Fruit fly (Drosophila melanogaster): Measurements from ENCODE around the gene Prestin.

The Prestin gene

DNA sequence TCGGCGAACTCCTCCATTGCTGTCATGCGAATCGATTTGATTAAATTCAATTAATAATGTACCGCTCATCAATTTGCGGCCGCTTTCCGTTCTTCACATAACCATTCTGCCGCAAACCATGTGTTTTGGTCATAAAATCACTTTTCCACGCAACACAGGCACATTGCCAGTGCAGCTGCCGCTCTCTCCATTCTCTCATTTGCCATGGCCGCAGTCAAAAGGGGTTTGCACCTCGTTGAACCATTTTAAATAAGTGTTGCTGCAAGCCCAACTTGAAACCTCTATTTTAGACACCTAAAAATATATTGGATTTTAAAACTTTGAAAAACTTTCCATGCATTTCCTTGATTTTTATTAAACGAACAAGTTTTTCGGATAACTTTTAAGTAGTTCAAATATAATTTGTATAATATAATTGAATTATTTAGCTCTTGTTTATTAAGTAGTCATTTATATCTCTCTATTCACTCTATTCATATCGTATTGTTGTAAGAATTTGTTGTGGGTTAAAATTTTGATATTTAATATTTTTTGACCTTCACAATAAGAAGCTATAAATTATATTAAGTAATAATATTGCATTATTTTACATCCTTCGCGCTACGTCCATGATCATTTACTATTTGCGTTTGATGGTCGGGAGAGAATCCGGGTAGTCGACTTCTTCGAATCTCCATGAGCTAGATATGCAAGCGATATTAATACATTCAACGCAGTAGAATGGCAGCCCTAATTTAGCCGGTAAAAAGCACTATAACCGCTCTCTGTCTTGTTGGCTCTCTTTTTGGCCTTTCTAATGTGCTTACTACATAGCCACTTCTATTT is 50.7 kb downstream of the Prestin start, which contains the start of gene CG5535 (continued):
- TF ChIP-seq D (optimal IDR thresholded peaks at IDR 0.05) = no peak
- peak; percentile 80 for TF ChIP-seq D (GFP tag; optimal IDR thresholded peaks at IDR 0.05)
- TF ChIP-seq CG8089 (GFP tag; optimal IDR thresholded peaks at IDR 0.05) = no peak
- peak; percentile 49 for TF ChIP-seq Taf1 (GFP tag; IDR thresholded peaks at IDR 0.05)
- TF ChIP-seq CG12942 (GFP tag; optimal IDR thresholded peaks at IDR 0.05) = peak; percentile 37
- TF ChIP-seq en (GFP tag; optimal IDR thresholded peaks at IDR 0.05) = peak; percentile 24
- peak; percentile 58; the same call in 2 of the 3 replicates for TF ChIP-seq gce (GFP tag; IDR thresholded peaks at IDR 0.05)
- no peak for TF ChIP-seq hbn (GFP tag; IDR thresholded peaks at IDR 0.05; ENCODE audit: partially characterized antibody)
- TF ChIP-seq C15 (GFP tag; IDR thresholded peaks at IDR 0.05) = 0 out of 3 replicates have a peak, but pooled peaks have one; percentile 6
- peak; percentile 50; the same call in 1 of the 2 replicates for TF ChIP-seq CG11085 (GFP tag; IDR thresholded peaks at IDR 0.05)
- TF ChIP-seq CG11456 (GFP tag; IDR thresholded peaks at IDR 0.05) = peak; percentile 77
- peak; percentile 94 for TF ChIP-seq CG2678 (tag; optimal IDR thresholded peaks at IDR 0.05)
- TF ChIP-seq Rx (GFP tag; IDR thresholded peaks at IDR 0.05) = peak; percentile 65
- TF ChIP-seq sisA (GFP tag; IDR thresholded peaks at IDR 0.05) = peak; percentile 47
- TF ChIP-seq CG11695 (GFP tag; IDR thresholded peaks at IDR 0.05) = peak; percentile 44; the same call in 1 of the 3 replicates
- TF ChIP-seq sim (GFP tag; IDR thresholded peaks at IDR 0.05) = no peak
- TF ChIP-seq CG17612 (GFP tag; IDR thresholded peaks at IDR 0.05) = peak; percentile 22; the same call in 1 of the 2 replicates
- peak; percentile 52; the same call in 1 of the 3 replicates for TF ChIP-seq CG6791 (GFP tag; IDR thresholded peaks at IDR 0.05; ENCODE audit: partially characterized antibody)
- peak; percentile 84 for TF ChIP-seq CG16779 (GFP tag; IDR thresholded peaks at IDR 0.05)
- peak; percentile 88 for TF ChIP-seq bcd (GFP tag; optimal IDR thresholded peaks at IDR 0.05)
- peak; percentile 85 for TF ChIP-seq odd (GFP tag; optimal IDR thresholded peaks at IDR 0.05)
- TF ChIP-seq Ravus (GFP tag; IDR thresholded peaks at IDR 0.05) = peak; percentile 8; the same call in 1 of the 2 replicates
- TF ChIP-seq maf-S (GFP tag; optimal IDR thresholded peaks at IDR 0.05) = peak; percentile 42
- peak; percentile 52 for TF ChIP-seq klu (GFP tag; IDR thresholded peaks at IDR 0.05)
- peak; percentile 77 for TF ChIP-seq CG10267 (tag; optimal IDR thresholded peaks at IDR 0.05)
- TF ChIP-seq CG31365 (tag; optimal IDR thresholded peaks at IDR 0.05) = peak; percentile 43
- TF ChIP-seq GATAe (GFP tag; conservative IDR thresholded peaks at IDR 0.05) = no peak; the same call in 1 of the 2 replicates
- peak; percentile 19 for TF ChIP-seq Camta (GFP tag; optimal IDR thresholded peaks at IDR 0.05)
- peak; percentile 64 for TF ChIP-seq CG9932 (GFP tag; IDR thresholded peaks at IDR 0.05)
- TF ChIP-seq kay (GFP tag; optimal IDR thresholded peaks at IDR 0.05) = peak; percentile 37
- peak; percentile 22; the same call in 1 of the 2 replicates for TF ChIP-seq Awh (GFP tag; IDR thresholded peaks at IDR 0.05)
- peak; percentile 43 for TF ChIP-seq CG10654 (GFP tag; optimal IDR thresholded peaks at IDR 0.05)
- TF ChIP-seq scrt (GFP tag; optimal IDR thresholded peaks at IDR 0.05) = peak; percentile 43
- TF ChIP-seq inv (GFP tag; IDR thresholded peaks at IDR 0.05; ENCODE audit: partially characterized antibody) = no peak
- TF ChIP-seq Dip3 (GFP tag; optimal IDR thresholded peaks at IDR 0.05) = peak; percentile 17
- TF ChIP-seq CG12299 (tag; optimal IDR thresholded peaks at IDR 0.05) = peak; percentile 47
- TF ChIP-seq ftz-f1 (GFP tag; optimal IDR thresholded peaks at IDR 0.05) = no peak
- TF ChIP-seq CG8924 (tag; optimal IDR thresholded peaks at IDR 0.05) = peak; percentile 90
- peak; percentile 58 for TF ChIP-seq CG9215 (GFP tag; IDR thresholded peaks at IDR 0.05)
- TF ChIP-seq H15 (GFP tag; IDR thresholded peaks at IDR 0.05) = peak; percentile 35; the same call in 1 of the 3 replicates
- peak; percentile 49 for TF ChIP-seq CG9817 (tag; optimal IDR thresholded peaks at IDR 0.05)
- no peak for TF ChIP-seq CG31388 (GFP tag; optimal IDR thresholded peaks at IDR 0.05)
- peak; percentile 70 for TF ChIP-seq CG30020 (tag; optimal IDR thresholded peaks at IDR 0.05)
- no peak for TF ChIP-seq CG15479 (GFP tag; optimal IDR thresholded peaks at IDR 0.05)
- TF ChIP-seq grau (tag; optimal IDR thresholded peaks at IDR 0.05) = peak; percentile 88
- TF ChIP-seq Bdp1 (GFP tag; optimal IDR thresholded peaks at IDR 0.05) = no peak
- peak; percentile 69 for TF ChIP-seq cato (GFP tag; optimal IDR thresholded peaks at IDR 0.05; ENCODE audit: borderline replicate concordance)
- peak; percentile 33; the same call in 2 of the 3 replicates for TF ChIP-seq B-H1 (GFP tag; IDR thresholded peaks at IDR 0.05)
- no peak for TF ChIP-seq Lim3 (GFP tag; IDR thresholded peaks at IDR 0.05)
